Fruit fly (Drosophila melanogaster) whole organism, embryonic: ENCODE measurements around the gene CG5535.

Source experiments
- B-H2 ChIP-seq: fragments of 200-800 bp; sonication (Bioruptor generic); optimal IDR thresholded peaks from 2 replicates; lab custom pipeline; 2018; ENCODE audit warnings: missing biosample characterization, mild to moderate bottlenecking, missing genetic modification characterization
- CG10209 ChIP-seq: fragments of 200-800 bp; sonication (Bioruptor generic); optimal IDR thresholded peaks from 3 replicates; lab custom pipeline; 2017; ENCODE audit warnings: missing biosample characterization, mild to moderate bottlenecking, missing genetic modification characterization, missing genetic modification reagents
- CG11723 ChIP-seq: fragments of 200-800 bp; sonication (Bioruptor generic); optimal IDR thresholded peaks from 2 replicates; lab custom pipeline; 2017; ENCODE audit warnings: missing biosample characterization, mild to moderate bottlenecking, missing genetic modification characterization
- CG12155 ChIP-seq: fragments of 200-800 bp; sonication (Bioruptor generic); optimal IDR thresholded peaks from 3 replicates; lab custom pipeline; 2016; ENCODE audit warnings: missing biosample characterization, missing genetic modification characterization
- CG12769 ChIP-seq: fragments of 200-800 bp; sonication (Bioruptor generic); optimal IDR thresholded peaks from 2 replicates; lab custom pipeline; 2019; ENCODE audit warnings: missing biosample characterization, mild to moderate bottlenecking, missing genetic modification characterization, moderate library complexity
- CG14441 ChIP-seq: fragments of 200-800 bp; sonication (Bioruptor generic); IDR thresholded peaks from 2 replicates; pipeline ENCODE4 v1.3.6; 2022; ENCODE audit warnings: missing biosample characterization, missing genetic modification characterization
- CG1603 ChIP-seq: fragments of 200-800 bp; sonication (Bioruptor generic); optimal IDR thresholded peaks from 2 replicates; lab custom pipeline; 2019; ENCODE audit warnings: missing biosample characterization, mild to moderate bottlenecking, missing genetic modification characterization, moderate library complexity
- CG16779 ChIP-seq: fragments of 200-800 bp; sonication (Bioruptor generic); IDR thresholded peaks from 2 replicates; pipeline ENCODE4 v1.3.6; 2022; ENCODE audit warnings: missing biosample characterization, missing genetic modification characterization
- CG17186 ChIP-seq: fragments of 200-800 bp; sonication (Bioruptor generic); optimal IDR thresholded peaks from 3 replicates; lab custom pipeline; 2017; ENCODE audit warnings: missing biosample characterization, missing genetic modification reagents, missing genetic modification characterization
- CG8290 ChIP-seq, 3 experiments: fragments of 200-800 bp; sonication (Bioruptor generic); optimal IDR thresholded peaks; 2 replicates each; lab custom pipeline; 2016 to 2019; ENCODE audit warnings: missing biosample characterization in 3 of 3, missing genetic modification characterization in 3 of 3, mild to moderate bottlenecking in 2 of 3, moderate library complexity in 1 of 3
- CG8944 ChIP-seq: fragments of 200-800 bp; sonication (Bioruptor generic); optimal IDR thresholded peaks from 3 replicates; lab custom pipeline; 2016; ENCODE audit warnings: missing biosample characterization, missing genetic modification characterization
- CG9817 ChIP-seq: fragments of 200-800 bp; sonication (Bioruptor generic); optimal IDR thresholded peaks from 2 replicates; lab custom pipeline; 2018; ENCODE audit warnings: missing biosample characterization, mild to moderate bottlenecking, missing genetic modification characterization, moderate library complexity
- CG9932 ChIP-seq: fragments of 200-800 bp; sonication (Bioruptor generic); IDR thresholded peaks from 2 replicates; pipeline ENCODE4 v1.3.6; 2022; ENCODE audit warnings: missing biosample characterization, missing genetic modification characterization
- Dfd ChIP-seq, 2 experiments: fragments of >200 bp; optimal IDR thresholded peaks; 2 replicates each; lab custom pipeline; 2017; ENCODE audit warnings: missing biosample characterization in 2 of 2, missing genetic modification characterization in 2 of 2
- Drgx ChIP-seq: fragments of 200-800 bp; sonication (Bioruptor generic); IDR thresholded peaks from 2 replicates; pipeline ENCODE4 v1.3.6; 2022; ENCODE audit warnings: missing biosample characterization, missing genetic modification characterization
- GATAe ChIP-seq: fragments of 200-800 bp; sonication (Bioruptor generic); conservative IDR thresholded peaks from 2 replicates; pipeline ENCODE4 v1.3.6; 2022; ENCODE audit warnings: missing biosample characterization, missing genetic modification characterization
- H15 ChIP-seq: fragments of 200-800 bp; sonication (Bioruptor generic); IDR thresholded peaks from 3 replicates; pipeline ENCODE4 v1.3.6; 2022; ENCODE audit warnings: missing biosample characterization, missing genetic modification characterization
- Hr78 ChIP-seq, 2 experiments: fragments of 200-800 bp in 1 of 2; fragments of >200 bp in 1 of 2; sonication (Bioruptor generic) in 1 of 2; optimal IDR thresholded peaks; 2 replicates each; lab custom pipeline; 2017 to 2019; ENCODE audit warnings: missing biosample characterization in 2 of 2, missing genetic modification characterization in 2 of 2, mild to moderate bottlenecking in 1 of 2, moderate library complexity in 1 of 2
- Med ChIP-seq: fragments of 200-800 bp; sonication (Bioruptor generic); peaks from one replicate; lab custom pipeline; 2016; ENCODE audit warnings: missing biosample characterization, missing genetic modification characterization, mild to moderate bottlenecking, inconsistent platforms, moderate library complexity
- Meics ChIP-seq: fragments of 200-800 bp; sonication (Bioruptor generic); optimal IDR thresholded peaks from 2 replicates; lab custom pipeline; 2017; ENCODE audit warnings: missing biosample characterization, mild to moderate bottlenecking, missing genetic modification characterization
- Pdp1 ChIP-seq, 2 experiments: fragments of 200-800 bp; sonication (Bioruptor generic); optimal IDR thresholded peaks; 3 replicates each; lab custom pipeline; 2016; ENCODE audit warnings: missing biosample characterization in 2 of 2, missing genetic modification characterization in 2 of 2, mild to moderate bottlenecking in 1 of 2, moderate library complexity in 1 of 2
- Rfx ChIP-seq: fragments of 200-800 bp; sonication (Bioruptor generic); IDR thresholded peaks from 2 replicates; pipeline ENCODE4 v1.3.6; 2022; ENCODE audit warnings: missing biosample characterization, missing genetic modification characterization
- Sox102F ChIP-seq: fragments of 200-800 bp; sonication (Bioruptor generic); optimal IDR thresholded peaks from 2 replicates; lab custom pipeline; 2018; ENCODE audit warnings: missing biosample characterization, mild to moderate bottlenecking, missing genetic modification characterization, moderate library complexity
- chinmo ChIP-seq: fragments of 200-800 bp; sonication (Bioruptor generic); IDR thresholded peaks from 4 replicates; pipeline ENCODE4 v1.3.6; 2022; ENCODE audit warnings: missing biosample characterization, missing genetic modification characterization; ENCODE audit not compliant: partially characterized antibody
- crol ChIP-seq: fragments of 200-800 bp; sonication (Bioruptor generic); IDR thresholded peaks from 2 replicates; pipeline ENCODE4 v1.3.6; 2022; ENCODE audit warnings: missing biosample characterization, missing genetic modification characterization
- exex ChIP-seq: fragments of 200-800 bp; sonication (Bioruptor generic); optimal IDR thresholded peaks from 4 replicates; lab custom pipeline; 2018; ENCODE audit warnings: missing biosample characterization, mild to moderate bottlenecking, missing genetic modification characterization, moderate library complexity
- grau ChIP-seq: fragments of 200-800 bp; optimal IDR thresholded peaks from 3 replicates; lab custom pipeline; 2019; ENCODE audit warnings: missing biosample characterization, mild to moderate bottlenecking, missing genetic modification characterization, moderate library complexity
- grn ChIP-seq: fragments of 200-800 bp; sonication (Bioruptor generic); optimal IDR thresholded peaks from 3 replicates; lab custom pipeline; 2017; ENCODE audit warnings: missing biosample characterization, missing genetic modification characterization
- lab ChIP-seq: fragments of 200-800 bp; sonication (Bioruptor generic); optimal IDR thresholded peaks from 3 replicates; lab custom pipeline; 2017; ENCODE audit warnings: missing biosample characterization, missing genetic modification characterization, mild to moderate bottlenecking, moderate library complexity, missing genetic modification reagents
- lilli ChIP-seq: fragments of 200-800 bp; sonication (Bioruptor generic); optimal IDR thresholded peaks from 3 replicates; lab custom pipeline; 2016; ENCODE audit warnings: missing biosample characterization, missing genetic modification characterization
- lov ChIP-seq, 2 experiments: fragments of 200-800 bp in 1 of 2; fragments of >200 bp in 1 of 2; sonication (Bioruptor generic) in 1 of 2; IDR thresholded peaks in 1 of 2; optimal IDR thresholded peaks in 1 of 2; 2 replicates in 1 of 2; 3 replicates in 1 of 2; pipeline versions ENCODE4 v1.3.6 to Lab custom; 2017 to 2022; ENCODE audit warnings: missing biosample characterization in 1 of 2, missing genetic modification characterization in 1 of 2
- mirr ChIP-seq: fragments of 200-800 bp; sonication (Bioruptor generic); optimal IDR thresholded peaks from 3 replicates; lab custom pipeline; 2018; ENCODE audit warnings: missing biosample characterization, mild to moderate bottlenecking, missing genetic modification characterization
- nmo ChIP-seq: fragments of 200-800 bp; sonication (Bioruptor generic); optimal IDR thresholded peaks from 2 replicates; lab custom pipeline; 2018; ENCODE audit warnings: missing biosample characterization, mild to moderate bottlenecking, missing genetic modification characterization, moderate library complexity
- nom ChIP-seq: fragments of 200-800 bp; sonication (Bioruptor generic); optimal IDR thresholded peaks from 2 replicates; lab custom pipeline; 2017; ENCODE audit warnings: missing biosample characterization, missing genetic modification characterization, mild to moderate bottlenecking, moderate library complexity, missing genetic modification reagents
- pho ChIP-seq: fragments of 200-800 bp; sonication (Bioruptor generic); optimal IDR thresholded peaks from 2 replicates; lab custom pipeline; 2016; ENCODE audit warnings: missing biosample characterization, missing genetic modification characterization
- row ChIP-seq: fragments of 200-800 bp; sonication (Bioruptor generic); IDR thresholded peaks from 3 replicates; pipeline ENCODE4 v1.3.6; 2022; ENCODE audit warnings: missing biosample characterization, missing genetic modification characterization
- sd ChIP-seq: fragments of 200-800 bp; sonication (Bioruptor generic); optimal IDR thresholded peaks from 3 replicates; lab custom pipeline; 2018; ENCODE audit warnings: missing biosample characterization, mild to moderate bottlenecking, missing genetic modification characterization, moderate library complexity
- stc ChIP-seq: fragments of 200-800 bp; sonication (Bioruptor generic); IDR thresholded peaks from 2 replicates; pipeline ENCODE4 v1.3.6; 2022; ENCODE audit warnings: missing biosample characterization, missing genetic modification characterization
- wek ChIP-seq: fragments of 200-800 bp; sonication (Bioruptor generic); optimal IDR thresholded peaks from 3 replicates; lab custom pipeline; 2018; ENCODE audit warnings: missing biosample characterization, mild to moderate bottlenecking, missing genetic modification characterization, moderate library complexity
- zfh1 ChIP-seq: fragments of 200-800 bp; sonication (Bioruptor generic); IDR thresholded peaks from 3 replicates; pipeline ENCODE4 v1.3.6; 2022; ENCODE audit warnings: missing biosample characterization, missing genetic modification characterization

CG5535 gene

dm6 chr3L:17905761-17906160 is 49.2 kb upstream of the CG5535 start:
- TF ChIP-seq B-H2 (GFP tag; lab: Kevin White, UChicago): no peak
- peak; percentile 33 for TF ChIP-seq nom (GFP tag; lab: Kevin White, UChicago)
- TF ChIP-seq crol (GFP tag; lab: Robert Waterston, UW): peak; percentile 36; the same call in 1 of the 2 replicates
- TF ChIP-seq CG14441 (GFP tag; lab: Robert Waterston, UW): peak; percentile 38; the same call in 1 of the 2 replicates
- TF ChIP-seq Drgx: peak; percentile 15; the same call in 1 of the 2 replicates

dm6 chr3L:17904593-17904992 is 48.0 kb upstream of the CG5535 start:
- TF ChIP-seq CG9932 (GFP tag; lab: Robert Waterston, UW) (peak; percentile 18; the same call in 1 of the 2 replicates), CG8944 (no peak), wek (peak; percentile 81), CG9817 (tag; lab: Kevin White, UChicago) (no peak), B-H2 (GFP tag; lab: Kevin White, UChicago) (no peak), CG10209 (peak; percentile 0), lov (optimal IDR thresholded peaks at IDR 0.05; lab: Kevin White, UChicago) (no peak), lov (GFP tag; IDR thresholded peaks at IDR 0.05; lab: Robert Waterston, UW) (0 out of 3 replicates have a peak, but pooled peaks have one; percentile 33), Sox102F (peak; percentile 6), grau (tag; lab: Kevin White, UChicago) (peak; percentile 45), Pdp1 (GFP tag; optimal IDR thresholded peaks at IDR 0.05; lab: Kevin White, UChicago) (peak in 1 of 2 experiments; percentile 91), exex (tag; lab: Kevin White, UChicago) (peak; percentile 23), CG1603 (tag; lab: Kevin White, UChicago) (peak; percentile 2), lab (GFP tag; lab: Kevin White, UChicago) (peak; percentile 8), row (GFP tag; lab: Robert Waterston, UW) (peak; percentile 15; the same call in 1 of the 3 replicates), CG17186 (no peak), mirr (GFP tag; lab: Kevin White, UChicago) (peak; percentile 61), CG8290 (GFP tag; optimal IDR thresholded peaks at IDR 0.05; lab: Kevin White, UChicago) (no peak), CG8290 (tag; optimal IDR thresholded peaks at IDR 0.05; lab: Kevin White, UChicago) (peak in 1 of 2 experiments; percentile 41), H15 (GFP tag; lab: Robert Waterston, UW) (0 out of 3 replicates have a peak, but pooled peaks have one; percentile 16), CG12769 (tag; lab: Kevin White, UChicago) (peak; percentile 4), CG16779 (GFP tag; lab: Robert Waterston, UW) (no peak), chinmo (GFP tag; lab: Robert Waterston, UW) (peak; percentile 73; the same call in 1 of the 4 replicates), CG11723 (no peak), Meics (GFP tag; lab: Kevin White, UChicago) (no peak), CG12155 (GFP tag; lab: Kevin White, UChicago) (peak; percentile 13), grn (GFP tag; lab: Kevin White, UChicago) (peak; percentile 64), GATAe (peak; percentile 43; the same call in 1 of the 2 replicates), stc (0 out of 2 replicates have a peak, but pooled peaks have one; percentile 6), Dfd (GFP tag; optimal IDR thresholded peaks at IDR 0.05; lab: Kevin White, UChicago) (no peak), Med (GFP tag; lab: Kevin White, UChicago) (peak; percentile 69), pho (GFP tag; lab: Kevin White, UChicago) (no peak), Rfx (GFP tag; lab: Robert Waterston, UW) (0 out of 2 replicates have a peak, but pooled peaks have one; percentile 14), Hr78 (GFP tag; optimal IDR thresholded peaks at IDR 0.05; lab: Kevin White, UChicago) (peak in 1 of 2 experiments; percentile 30), zfh1 (GFP tag; lab: Robert Waterston, UW) (0 out of 3 replicates have a peak, but pooled peaks have one; percentile 8), nmo (GFP tag; lab: Kevin White, UChicago) (no peak), sd (peak; percentile 3), lilli (GFP tag; lab: Kevin White, UChicago) (peak; percentile 4)
